Fruit fly (Drosophila melanogaster) whole organism, wandering third instar larva: ENCODE results near the gene TTLL5.

Experiments
- Abd-B ChIP-seq: fragments of >200 bp; optimal IDR thresholded peaks from 2 replicates; lab custom pipeline; 2017; ENCODE audit warnings: missing biosample characterization, missing genetic modification characterization
- CG32264 ChIP-seq: fragments of 200-800 bp; sonication (Bioruptor generic); optimal IDR thresholded peaks from 2 replicates; lab custom pipeline; 2016; ENCODE audit warnings: missing biosample characterization, missing genetic modification characterization
- CG9705 ChIP-seq: fragments of 200-800 bp; sonication (Bioruptor generic); optimal IDR thresholded peaks from 2 replicates; lab custom pipeline; 2018; ENCODE audit warnings: missing biosample characterization, mild to moderate bottlenecking, missing genetic modification characterization
- CrebA ChIP-seq: fragments of 200-800 bp; sonication (Bioruptor generic); optimal IDR thresholded peaks from 2 replicates; lab custom pipeline; 2016; ENCODE audit warnings: missing biosample characterization, mild to moderate bottlenecking, missing genetic modification characterization, borderline replicate concordance
- Dfd ChIP-seq: fragments of >200 bp; optimal IDR thresholded peaks from 2 replicates; lab custom pipeline; 2017; ENCODE audit warnings: missing biosample characterization, missing genetic modification characterization
- Dif ChIP-seq: fragments of 200-275, 200-300 bp; sonication (Bioruptor generic); optimal IDR thresholded peaks from 2 replicates; lab custom pipeline; 2018; ENCODE audit warnings: missing biosample characterization, missing genetic modification characterization; ENCODE audit not compliant: partially characterized antibody
- GATAd ChIP-seq: sonication (Bioruptor generic); optimal IDR thresholded peaks from 2 replicates; lab custom pipeline; 2016; ENCODE audit warnings: missing biosample characterization, missing genetic modification characterization
- HLH106 ChIP-seq: fragments of 200-800 bp; optimal IDR thresholded peaks from 3 replicates; lab custom pipeline; 2019; ENCODE audit warnings: missing biosample characterization, mild to moderate bottlenecking, missing genetic modification characterization, moderate library complexity
- Hnf4 ChIP-seq: fragments of 200-800 bp; sonication (Bioruptor generic); optimal IDR thresholded peaks from 2 replicates; lab custom pipeline; 2016; ENCODE audit warnings: missing biosample characterization, mild to moderate bottlenecking, missing genetic modification characterization
- Hr78 ChIP-seq: fragments of >200 bp; optimal IDR thresholded peaks from 2 replicates; lab custom pipeline; 2017; ENCODE audit warnings: missing biosample characterization, missing genetic modification characterization
- Hr83 ChIP-seq: fragments of 200-300 bp; sonication (Bioruptor generic); optimal IDR thresholded peaks from 2 replicates; lab custom pipeline; 2016; ENCODE audit warnings: missing biosample characterization, mild to moderate bottlenecking, missing genetic modification characterization, moderate library complexity; ENCODE audit not compliant: poor library complexity, severe bottlenecking
- Jra ChIP-seq: sonication (Bioruptor generic); optimal IDR thresholded peaks from 2 replicates; lab custom pipeline; 2016; ENCODE audit warnings: missing biosample characterization, missing genetic modification characterization
- Mio ChIP-seq: sonication (Bioruptor generic); optimal IDR thresholded peaks from 2 replicates; lab custom pipeline; 2016; ENCODE audit warnings: missing biosample characterization, missing genetic modification characterization
- Myc ChIP-seq: fragments of >200 bp; optimal IDR thresholded peaks from 2 replicates; lab custom pipeline; 2017
- N ChIP-seq: fragments of >200 bp; optimal IDR thresholded peaks from 2 replicates; lab custom pipeline; 2018; ENCODE audit warnings: missing biosample characterization, missing external identifiers, missing genetic modification characterization
- OdsH ChIP-seq: fragments of 200-800 bp; sonication (Bioruptor generic); optimal IDR thresholded peaks from 2 replicates; lab custom pipeline; 2016; ENCODE audit warnings: missing biosample characterization, mild to moderate bottlenecking, missing genetic modification characterization
- Rel ChIP-seq, 2 experiments: fragments of 200-800 bp; sonication (Bioruptor generic) in 1 of 2; optimal IDR thresholded peaks; 2 replicates in 1 of 2; 3 replicates in 1 of 2; lab custom pipeline; 2016 to 2019; ENCODE audit warnings: mild to moderate bottlenecking in 2 of 2, missing biosample characterization in 2 of 2, missing genetic modification characterization in 2 of 2, moderate library complexity in 1 of 2
- Sp1 ChIP-seq: fragments of 200-800 bp; sonication (Bioruptor generic); optimal IDR thresholded peaks from 3 replicates; lab custom pipeline; 2019; ENCODE audit warnings: missing biosample characterization, mild to moderate bottlenecking, missing genetic modification characterization, moderate library complexity
- Vsx2 ChIP-seq: fragments of 200-300, 225-300 bp; sonication (Bioruptor generic); optimal IDR thresholded peaks from 2 replicates; lab custom pipeline; 2018; ENCODE audit warnings: missing biosample characterization, missing genetic modification characterization; ENCODE audit not compliant: partially characterized antibody
- br ChIP-seq: fragments of 200-800 bp; sonication (Bioruptor generic); optimal IDR thresholded peaks from 2 replicates; lab custom pipeline; 2016; ENCODE audit warnings: missing biosample characterization, missing genetic modification characterization
- brk ChIP-seq: fragments of 200-800 bp; sonication (Bioruptor generic); optimal IDR thresholded peaks from 2 replicates; lab custom pipeline; 2016; ENCODE audit warnings: missing biosample characterization, mild to moderate bottlenecking, missing genetic modification characterization
- dl ChIP-seq, 2 experiments: fragments of 175-275, 200-275 bp in 1 of 2; fragments of 200-275 bp in 1 of 2; sonication (Bioruptor generic); optimal IDR thresholded peaks; lab custom pipeline; 2018; ENCODE audit warnings: mild to moderate bottlenecking in 2 of 2, missing biosample characterization in 2 of 2, missing genetic modification characterization in 2 of 2, moderate library complexity in 2 of 2; ENCODE audit not compliant: partially characterized antibody in 2 of 2, insufficient read depth in 1 of 2
- dmrt93B ChIP-seq: fragments of 200-800 bp; sonication (Bioruptor generic); optimal IDR thresholded peaks from 2 replicates; lab custom pipeline; 2018; ENCODE audit warnings: missing biosample characterization, mild to moderate bottlenecking, missing genetic modification characterization
- dsf ChIP-seq: sonication (Bioruptor generic); optimal IDR thresholded peaks from 2 replicates; lab custom pipeline; 2016; ENCODE audit warnings: missing biosample characterization, missing genetic modification characterization, borderline replicate concordance
- ey ChIP-seq: fragments of 200-800 bp; sonication (Bioruptor generic); optimal IDR thresholded peaks from 2 replicates; lab custom pipeline; 2016; ENCODE audit warnings: missing biosample characterization, missing genetic modification characterization
- foxo ChIP-seq, 2 experiments: fragments of 200-800 bp; sonication (Bioruptor generic); optimal IDR thresholded peaks; 2 replicates in 1 of 2; 3 replicates in 1 of 2; lab custom pipeline; 2016 to 2017; ENCODE audit warnings: missing biosample characterization in 2 of 2, missing genetic modification characterization in 2 of 2
- fru ChIP-seq: fragments of 200-800 bp; sonication (Bioruptor generic); optimal IDR thresholded peaks from 3 replicates; lab custom pipeline; 2016; ENCODE audit warnings: missing biosample characterization, mild to moderate bottlenecking, missing genetic modification characterization
- h ChIP-seq: fragments of 200-800 bp; sonication (Bioruptor generic); optimal IDR thresholded peaks from 3 replicates; lab custom pipeline; 2016; ENCODE audit warnings: missing biosample characterization, mild to moderate bottlenecking, missing genetic modification characterization
- jim ChIP-seq: fragments of 175-275, 200-325 bp; sonication (Bioruptor generic); optimal IDR thresholded peaks from 2 replicates; lab custom pipeline; 2016; ENCODE audit warnings: missing biosample characterization, mild to moderate bottlenecking, missing genetic modification characterization
- lola ChIP-seq: fragments of >200 bp; optimal IDR thresholded peaks from 2 replicates; lab custom pipeline; 2017; ENCODE audit warnings: missing biosample characterization, missing genetic modification characterization
- pan ChIP-seq: fragments of >200 bp; optimal IDR thresholded peaks from 2 replicates; lab custom pipeline; 2017
- psq ChIP-seq: fragments of 200-800 bp; sonication (Bioruptor generic); optimal IDR thresholded peaks from 3 replicates; lab custom pipeline; 2017; ENCODE audit warnings: missing biosample characterization, mild to moderate bottlenecking, missing genetic modification characterization, moderate library complexity
- rgr ChIP-seq: fragments of 200-800 bp; sonication (Bioruptor generic); optimal IDR thresholded peaks from 3 replicates; lab custom pipeline; 2016; ENCODE audit warnings: missing biosample characterization, mild to moderate bottlenecking, missing genetic modification characterization
- sage ChIP-seq: fragments of 200-800 bp; sonication (Bioruptor generic); optimal IDR thresholded peaks from 2 replicates; lab custom pipeline; 2016; ENCODE audit warnings: missing biosample characterization, mild to moderate bottlenecking, missing genetic modification characterization
- sv ChIP-seq: fragments of 200-800 bp; sonication (Bioruptor generic); optimal IDR thresholded peaks from 3 replicates; lab custom pipeline; 2016; ENCODE audit warnings: missing biosample characterization, missing genetic modification characterization
- tai ChIP-seq: sonication (Bioruptor generic); optimal IDR thresholded peaks from 2 replicates; lab custom pipeline; 2016; ENCODE audit warnings: missing biosample characterization, missing genetic modification characterization
- usp ChIP-seq: fragments of >200 bp; optimal IDR thresholded peaks from 2 replicates; lab custom pipeline; 2017; ENCODE audit warnings: missing biosample characterization, missing genetic modification characterization
- woc ChIP-seq: sonication (Bioruptor generic); optimal IDR thresholded peaks from 2 replicates; lab custom pipeline; 2016; ENCODE audit warnings: missing biosample characterization, mild to moderate bottlenecking, missing genetic modification characterization

The TTLL5 gene

DNA sequence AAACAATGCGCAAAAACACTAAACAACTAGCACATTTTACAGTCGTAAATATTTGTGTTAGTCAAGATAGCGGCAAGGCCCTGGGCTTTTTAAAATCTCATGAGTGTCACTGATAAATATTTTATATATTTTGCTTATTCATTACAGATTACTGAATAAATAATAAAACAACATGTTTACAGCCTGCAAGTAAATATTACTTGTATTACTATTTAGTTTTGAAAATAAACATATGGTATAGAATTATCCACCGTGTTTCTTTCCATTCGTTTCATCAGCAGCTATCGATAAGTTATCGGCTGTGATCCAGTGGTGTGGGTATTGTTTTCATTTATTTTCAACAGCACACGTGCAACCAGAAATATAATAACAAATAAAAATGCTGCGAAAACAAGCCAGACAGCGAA lies 48.2 kb downstream of the TTLL5 start, which contains the start of the genes shams and CG11920:
Gene shams, minus strand, starts transcription at position 50 of the 407 bp plus-strand sequence.
Gene CG11920, plus strand, starts transcription at position 320 of the 407 bp plus-strand sequence.
- no peak for TF ChIP-seq Rel (GFP tag; optimal IDR thresholded peaks at IDR 0.05; lab: Kevin White, UChicago)
- TF ChIP-seq Rel (tag; optimal IDR thresholded peaks at IDR 0.05; lab: Kevin White, UChicago), result peak; percentile 17
- TF ChIP-seq Jra (GFP tag; lab: Kevin White, UChicago), result peak; percentile 13
- no peak for TF ChIP-seq Dif (GFP tag; lab: Kevin White, UChicago)
- TF ChIP-seq h (GFP tag; lab: Kevin White, UChicago), result no peak
- TF ChIP-seq lola, result no peak
- TF ChIP-seq ey, result no peak
- no peak for TF ChIP-seq Sp1
- peak; percentile 47 for TF ChIP-seq Myc
- TF ChIP-seq OdsH (GFP tag; lab: Kevin White, UChicago), result peak; percentile 25
- no peak for TF ChIP-seq usp (GFP tag; lab: Kevin White, UChicago)
- TF ChIP-seq Hnf4 (GFP tag; lab: Kevin White, UChicago), result peak; percentile 20
- no peak for TF ChIP-seq CG32264 (GFP tag; lab: Kevin White, UChicago)
- TF ChIP-seq N (GFP tag; lab: Kevin White, UChicago), result no peak
- TF ChIP-seq sage (GFP tag; lab: Kevin White, UChicago), result no peak
- TF ChIP-seq rgr (GFP tag; lab: Kevin White, UChicago), result no peak
- no peak for TF ChIP-seq jim (GFP tag; lab: Kevin White, UChicago)
- TF ChIP-seq br (GFP tag; lab: Kevin White, UChicago), result no peak
- TF ChIP-seq Hr78 (GFP tag; lab: Kevin White, UChicago), result no peak
- no peak for TF ChIP-seq CG9705 (GFP tag; lab: Kevin White, UChicago)
- no peak for TF ChIP-seq Mio (GFP tag; lab: Kevin White, UChicago)
- peak; percentile 17 for TF ChIP-seq HLH106 (tag; lab: Kevin White, UChicago)
- no peak for TF ChIP-seq GATAd (GFP tag; lab: Kevin White, UChicago)
- TF ChIP-seq dsf (GFP tag; lab: Kevin White, UChicago), result no peak
- TF ChIP-seq CrebA (GFP tag; lab: Kevin White, UChicago), result no peak
- TF ChIP-seq tai (GFP tag; lab: Kevin White, UChicago), result no peak
- TF ChIP-seq brk (GFP tag; lab: Kevin White, UChicago), result peak; percentile 73
- TF ChIP-seq woc (GFP tag; lab: Kevin White, UChicago), result peak; percentile 55
- no peak for TF ChIP-seq dmrt93B (GFP tag; lab: Kevin White, UChicago)
- TF ChIP-seq Vsx2, result no peak
- TF ChIP-seq, all 38 proteins: peak for 8

- TF ChIP-seq Dif (GFP tag; lab: Kevin White, UChicago), result no peak
- no peak for TF ChIP-seq Jra (GFP tag; lab: Kevin White, UChicago)
- no peak for TF ChIP-seq foxo (GFP tag; optimal IDR thresholded peaks at IDR 0.05; lab: Kevin White, UChicago)
- no peak for TF ChIP-seq Sp1
- TF ChIP-seq dl (GFP tag; optimal IDR thresholded peaks at IDR 0.05; lab: Kevin White, UChicago; ENCODE audit: insufficient read depth in 1 of 2, partially characterized antibody in 2 of 2), result no peak
- TF ChIP-seq GATAd (GFP tag; lab: Kevin White, UChicago), result no peak
- TF ChIP-seq rgr (GFP tag; lab: Kevin White, UChicago), result no peak
- TF ChIP-seq fru (GFP tag; lab: Kevin White, UChicago), result no peak
- no peak for TF ChIP-seq lola
- no peak for TF ChIP-seq CrebA (GFP tag; lab: Kevin White, UChicago)
- no peak for TF ChIP-seq br (GFP tag; lab: Kevin White, UChicago)
- TF ChIP-seq ey, result no peak
- TF ChIP-seq psq, result no peak
- TF ChIP-seq Vsx2, result no peak
Observed at dm6 chr3R:25070871-25071270, 51.8 kb downstream of the TTLL5 start, which contains the start of gene CG11836. CG11836 (plus strand) TSS chr3R:25071126.

dm6 chr3R:25069569-25069968 lies 53.2 kb downstream of the TTLL5 start, which contains the start of the genes Stt3B and CG11839:
Stt3B (minus strand) TSS chr3R:25069637.
CG11839 (plus strand) TSS chr3R:25069927.
- TF ChIP-seq h (GFP tag; lab: Kevin White, UChicago), result peak; percentile 85
- peak; percentile 87 for TF ChIP-seq woc (GFP tag; lab: Kevin White, UChicago)
- TF ChIP-seq brk (GFP tag; lab: Kevin White, UChicago), result no peak
- peak; percentile 60 for TF ChIP-seq CG9705 (GFP tag; lab: Kevin White, UChicago)
- TF ChIP-seq Dfd (GFP tag; lab: Kevin White, UChicago), result no peak
- TF ChIP-seq dsf (GFP tag; lab: Kevin White, UChicago), result peak; percentile 84
- TF ChIP-seq Vsx2, result no peak
- no peak for TF ChIP-seq rgr (GFP tag; lab: Kevin White, UChicago)
- TF ChIP-seq foxo (GFP tag; optimal IDR thresholded peaks at IDR 0.05; lab: Kevin White, UChicago), result peak in 1 of 2 experiments; percentile 84
- no peak for TF ChIP-seq Sp1
- TF ChIP-seq Hr83 (GFP tag; lab: Kevin White, UChicago), result peak; percentile 29
- no peak for TF ChIP-seq Abd-B (GFP tag; lab: Kevin White, UChicago)
- TF ChIP-seq Myc, result no peak
- no peak for TF ChIP-seq CrebA (GFP tag; lab: Kevin White, UChicago)
- TF ChIP-seq Hnf4 (GFP tag; lab: Kevin White, UChicago), result peak; percentile 89
- no peak for TF ChIP-seq fru (GFP tag; lab: Kevin White, UChicago)
- TF ChIP-seq br (GFP tag; lab: Kevin White, UChicago), result no peak
- no peak for TF ChIP-seq pan (lab: Kevin White, UChicago)
- peak; percentile 75 for TF ChIP-seq OdsH (GFP tag; lab: Kevin White, UChicago)
- no peak for TF ChIP-seq jim (GFP tag; lab: Kevin White, UChicago)
- peak; percentile 2 for TF ChIP-seq sage (GFP tag; lab: Kevin White, UChicago)
- TF ChIP-seq Rel (GFP tag; optimal IDR thresholded peaks at IDR 0.05; lab: Kevin White, UChicago), result no peak
- TF ChIP-seq Rel (tag; optimal IDR thresholded peaks at IDR 0.05; lab: Kevin White, UChicago), result peak; percentile 61
- TF ChIP-seq dl (GFP tag; optimal IDR thresholded peaks at IDR 0.05; lab: Kevin White, UChicago; ENCODE audit: insufficient read depth in 1 of 2, partially characterized antibody in 2 of 2), result no peak
- peak; percentile 59 for TF ChIP-seq sv (GFP tag; lab: Kevin White, UChicago)
- no peak for TF ChIP-seq Hr78 (GFP tag; lab: Kevin White, UChicago)
- TF ChIP-seq psq, result peak; percentile 61
- peak; percentile 78 for TF ChIP-seq ey
- TF ChIP-seq tai (GFP tag; lab: Kevin White, UChicago), result no peak
- no peak for TF ChIP-seq Mio (GFP tag; lab: Kevin White, UChicago)
- TF ChIP-seq GATAd (GFP tag; lab: Kevin White, UChicago), result no peak
- TF ChIP-seq lola, result no peak
- peak; percentile 91 for TF ChIP-seq Jra (GFP tag; lab: Kevin White, UChicago)
- TF ChIP-seq usp (GFP tag; lab: Kevin White, UChicago), result no peak
- no peak for TF ChIP-seq N (GFP tag; lab: Kevin White, UChicago)
- peak; percentile 1 for TF ChIP-seq CG32264 (GFP tag; lab: Kevin White, UChicago)
